Worm (Caenorhabditis elegans): ENCODE data around the gene C25F6.1.

DNA sequence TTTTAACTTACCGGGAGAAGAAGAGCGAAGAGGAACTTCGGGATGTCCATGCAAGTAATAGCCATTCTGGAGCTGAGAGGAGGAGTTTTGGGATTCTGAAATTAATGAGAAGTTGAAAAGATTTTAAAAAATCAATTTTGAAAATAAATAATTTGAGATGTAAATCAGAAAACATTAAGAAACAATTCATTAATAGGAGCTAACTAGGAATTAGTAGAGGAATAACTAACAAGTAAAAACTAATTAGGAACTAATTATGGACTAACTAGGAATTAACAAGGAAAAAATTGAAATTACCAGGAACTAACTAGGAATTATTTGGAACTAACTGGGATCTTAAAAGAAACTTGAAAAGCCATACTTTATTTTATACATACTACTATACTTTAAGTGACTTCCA is 28.7 kb downstream of the C25F6.1 start, which contains the start of gene T23F2.4:
- no peak for TF ChIP-seq pes-1 (GFP tag; IDR thresholded peaks at IDR 0.05)
- TF ChIP-seq tbx-11 (GFP tag; IDR thresholded peaks at IDR 0.05): no peak
- no peak for TF ChIP-seq ama-1 (optimal IDR thresholded peaks at IDR 0.05)
